Worm (Caenorhabditis elegans) whole organism, L3 larva: Measurements from ENCODE around the gene spon-1.

Experiments used
- R02D3.7 ChIP-seq: fragments of 150-350 bp; optimal IDR thresholded peaks from 2 replicates; lab custom pipeline; 2014; ENCODE audit warnings: missing biosample characterization, missing genetic modification characterization
- ZK546.5 ChIP-seq: sonication (generic microtip); optimal IDR thresholded peaks from 2 replicates; lab custom pipeline; 2017; ENCODE audit warnings: missing biosample characterization, missing genetic modification characterization
- aly-2 ChIP-seq: fragments of 150-350 bp; optimal IDR thresholded peaks from 2 replicates; lab custom pipeline; 2014; ENCODE audit warnings: missing biosample characterization, missing genetic modification characterization
- ama-1 ChIP-seq: fragments of 150-350 bp; optimal IDR thresholded peaks from 2 replicates; lab custom pipeline; 2018
- ceh-28 ChIP-seq: fragments of 150-350 bp; optimal IDR thresholded peaks from 2 replicates; lab custom pipeline; 2014; ENCODE audit warnings: missing biosample characterization, missing genetic modification reagents, missing genetic modification characterization
- ceh-82 ChIP-seq: fragments of 150-350 bp; optimal IDR thresholded peaks from 2 replicates; lab custom pipeline; 2014; ENCODE audit warnings: missing biosample characterization, missing genetic modification characterization
- ceh-9 ChIP-seq: sonication (generic microtip); optimal IDR thresholded peaks from 2 replicates; lab custom pipeline; 2018; ENCODE audit warnings: missing biosample characterization, missing genetic modification characterization
- daf-12 ChIP-seq: fragments of 150-350 bp; optimal IDR thresholded peaks from 2 replicates; lab custom pipeline; 2014; ENCODE audit warnings: missing biosample characterization, missing genetic modification reagents, missing genetic modification characterization
- egl-27 ChIP-seq: sonication (generic microtip); optimal IDR thresholded peaks from 4 replicates; lab custom pipeline; 2017; ENCODE audit warnings: missing biosample characterization, missing genetic modification reagents, missing genetic modification characterization
- egl-5 ChIP-seq: fragments of 150-350 bp; optimal IDR thresholded peaks from 2 replicates; lab custom pipeline; 2017; ENCODE audit warnings: missing biosample characterization, missing genetic modification reagents, missing genetic modification characterization, inconsistent platforms
- elt-1 ChIP-seq: fragments of 150-350 bp; optimal IDR thresholded peaks from 2 replicates; lab custom pipeline; 2014; ENCODE audit warnings: missing biosample characterization, missing genetic modification characterization
- elt-2 ChIP-seq: sonication (generic microtip); optimal IDR thresholded peaks from 2 replicates; lab custom pipeline; 2016; ENCODE audit warnings: missing genetic modification reagents, mild to moderate bottlenecking, missing genetic modification characterization, missing compliant biosample characterization
- elt-3 ChIP-seq, 3 experiments: fragments of 150-350 bp in 1 of 3; sonication (generic microtip) in 2 of 3; optimal IDR thresholded peaks; 2 replicates in 2 of 3; 4 replicates in 1 of 3; lab custom pipeline; 2014 to 2017; ENCODE audit warnings: missing biosample characterization in 3 of 3, missing genetic modification characterization in 3 of 3
- eor-1 ChIP-seq, 2 experiments: fragments of 150-350 bp; optimal IDR thresholded peaks; 2 replicates each; lab custom pipeline; 2014 to 2018; ENCODE audit warnings: missing biosample characterization in 2 of 2, missing genetic modification characterization in 2 of 2
- fkh-10 ChIP-seq: sonication (generic microtip); optimal IDR thresholded peaks from 2 replicates; lab custom pipeline; 2017; ENCODE audit warnings: missing biosample characterization, missing genetic modification reagents, missing genetic modification characterization
- fkh-2 ChIP-seq: fragments of 150-350 bp; optimal IDR thresholded peaks from 2 replicates; lab custom pipeline; 2014; ENCODE audit warnings: missing biosample characterization, missing genetic modification reagents, missing genetic modification characterization
- fos-1 ChIP-seq: fragments of 150-350 bp; optimal IDR thresholded peaks from 2 replicates; lab custom pipeline; 2014; ENCODE audit warnings: missing biosample characterization, missing genetic modification characterization
- hmg-11 ChIP-seq: sonication (generic microtip); optimal IDR thresholded peaks from 2 replicates; lab custom pipeline; 2016; ENCODE audit warnings: missing genetic modification characterization, missing compliant biosample characterization
- jun-1 ChIP-seq: fragments of 150-350 bp; optimal IDR thresholded peaks from 2 replicates; lab custom pipeline; 2014; ENCODE audit warnings: missing biosample characterization, missing genetic modification reagents, missing genetic modification characterization
- lin-15B ChIP-seq: fragments of 150-350 bp; optimal IDR thresholded peaks from 2 replicates; lab custom pipeline; 2014; ENCODE audit warnings: missing biosample characterization, missing genetic modification characterization
- lin-39 ChIP-seq: fragments of 150-350 bp; optimal IDR thresholded peaks from 2 replicates; lab custom pipeline; 2018; ENCODE audit warnings: missing biosample characterization, missing genetic modification reagents, missing genetic modification characterization
- lsy-12 ChIP-seq: sonication (generic microtip); optimal IDR thresholded peaks from 2 replicates; lab custom pipeline; 2016; ENCODE audit warnings: mild to moderate bottlenecking, missing genetic modification characterization, missing compliant biosample characterization
- mdl-1 ChIP-seq: fragments of 150-350 bp; optimal IDR thresholded peaks from 2 replicates; lab custom pipeline; 2014; ENCODE audit warnings: missing biosample characterization, missing genetic modification characterization
- mml-1 ChIP-seq: fragments of 150-350 bp; sonication (generic microtip); optimal IDR thresholded peaks from 3 replicates; lab custom pipeline; 2014; ENCODE audit warnings: missing biosample characterization, missing genetic modification characterization
- nfya-1 ChIP-seq: sonication (generic microtip); optimal IDR thresholded peaks from 2 replicates; lab custom pipeline; 2017; ENCODE audit warnings: missing genetic modification characterization, mild to moderate bottlenecking, missing compliant biosample characterization, antibody characterized with exemption, moderate library complexity; ENCODE audit not compliant: insufficient read depth
- nhr-11 ChIP-seq: fragments of 150-350 bp; optimal IDR thresholded peaks from 2 replicates; lab custom pipeline; 2014; ENCODE audit warnings: missing biosample characterization, missing genetic modification characterization
- nhr-12 ChIP-seq: fragments of 150-350 bp; optimal IDR thresholded peaks from 2 replicates; lab custom pipeline; 2014; ENCODE audit warnings: missing biosample characterization, missing genetic modification characterization
- nhr-23 ChIP-seq: fragments of 150-350 bp; optimal IDR thresholded peaks from 2 replicates; lab custom pipeline; 2014; ENCODE audit warnings: missing biosample characterization, missing genetic modification reagents, missing genetic modification characterization
- nhr-25 ChIP-seq: sonication (generic microtip); optimal IDR thresholded peaks from 2 replicates; lab custom pipeline; 2017; ENCODE audit warnings: missing biosample characterization, missing genetic modification characterization
- nhr-43 ChIP-seq: sonication (generic microtip); optimal IDR thresholded peaks from 2 replicates; lab custom pipeline; 2016; ENCODE audit warnings: mild to moderate bottlenecking, missing genetic modification characterization, missing compliant biosample characterization; ENCODE audit not compliant: poor library complexity, severe bottlenecking
- nhr-67 ChIP-seq: fragments of 150-350 bp; optimal IDR thresholded peaks from 2 replicates; lab custom pipeline; 2014; ENCODE audit warnings: missing biosample characterization, missing genetic modification characterization
- nhr-76 ChIP-seq: fragments of 150-350 bp; sonication (generic microtip); optimal IDR thresholded peaks from 5 replicates; lab custom pipeline; 2014; ENCODE audit warnings: missing biosample characterization, missing genetic modification characterization
- nhr-77 ChIP-seq: fragments of 150-350 bp; optimal IDR thresholded peaks from 2 replicates; lab custom pipeline; 2014; ENCODE audit warnings: missing biosample characterization, missing genetic modification characterization
- pha-4 ChIP-seq: fragments of 150-350 bp; optimal IDR thresholded peaks from 2 replicates; lab custom pipeline; 2014; ENCODE audit warnings: missing biosample characterization, missing genetic modification reagents, missing genetic modification characterization
- pqm-1 ChIP-seq: fragments of 150-350 bp; optimal IDR thresholded peaks from 2 replicates; lab custom pipeline; 2017; ENCODE audit warnings: missing biosample characterization, missing genetic modification characterization, inconsistent platforms
- sea-2 ChIP-seq: fragments of 150-350 bp; sonication (generic microtip); optimal IDR thresholded peaks from 4 replicates; lab custom pipeline; 2014; ENCODE audit warnings: missing biosample characterization, missing genetic modification reagents, missing genetic modification characterization
- skn-1 ChIP-seq: fragments of 150-350 bp; optimal IDR thresholded peaks from 2 replicates; lab custom pipeline; 2014; ENCODE audit warnings: missing biosample characterization, missing genetic modification characterization
- snpc-4 ChIP-seq: fragments of 150-350 bp; optimal IDR thresholded peaks from 2 replicates; lab custom pipeline; 2014; ENCODE audit warnings: missing biosample characterization, missing genetic modification characterization
- tbx-2 ChIP-seq: sonication (generic microtip); optimal IDR thresholded peaks from 2 replicates; lab custom pipeline; 2016; ENCODE audit warnings: mild to moderate bottlenecking, missing genetic modification characterization, missing compliant biosample characterization
- unc-62 ChIP-seq: fragments of 150-350 bp; sonication (generic microtip); optimal IDR thresholded peaks from 4 replicates; lab custom pipeline; 2014; ENCODE audit warnings: missing biosample characterization, missing genetic modification reagents, missing genetic modification characterization
- zag-1 ChIP-seq: fragments of 150-350 bp; optimal IDR thresholded peaks from 2 replicates; lab custom pipeline; 2014; ENCODE audit warnings: missing biosample characterization, missing genetic modification characterization
- ztf-11 ChIP-seq: fragments of 150-350 bp; optimal IDR thresholded peaks from 2 replicates; lab custom pipeline; 2014; ENCODE audit warnings: missing biosample characterization, missing genetic modification characterization
- ztf-4 ChIP-seq: fragments of 150-350 bp; optimal IDR thresholded peaks from 2 replicates; lab custom pipeline; 2014; ENCODE audit warnings: missing biosample characterization, missing genetic modification characterization

The spon-1 gene

DNA sequence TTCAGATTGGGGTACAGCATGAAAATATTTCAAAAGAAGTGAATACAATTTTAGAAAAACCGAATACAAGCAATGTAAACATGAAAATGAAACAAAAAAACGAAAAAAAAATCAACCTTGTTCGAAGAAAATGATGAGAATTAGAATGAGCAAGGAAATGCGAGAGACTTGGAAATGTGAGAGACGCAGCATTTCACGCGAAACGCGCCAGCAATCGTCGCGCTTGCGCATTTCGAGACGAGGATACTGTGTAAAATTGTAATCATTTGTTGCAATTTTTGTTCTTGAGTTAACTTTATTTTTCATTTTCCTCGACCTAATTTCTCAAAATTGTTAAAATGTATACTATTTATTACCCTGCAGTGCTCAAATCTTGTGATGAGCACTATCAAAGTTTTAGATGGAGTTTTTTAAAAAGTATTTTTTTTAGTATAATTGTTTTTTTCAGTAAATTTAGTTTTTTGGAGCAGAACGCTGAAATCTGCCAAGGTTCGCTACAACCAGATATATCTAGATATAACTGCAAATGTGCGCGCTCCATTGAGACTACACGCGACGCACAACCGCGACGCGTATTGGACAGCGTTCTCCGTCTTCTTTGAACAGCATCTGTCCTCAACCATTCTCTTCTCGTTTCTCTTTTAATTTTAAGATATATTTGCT is 35.7 kb downstream of the spon-1 start, which contains the start of gene fust-1:
TSS of gene fust-1 (plus strand) at position 613 of the 663 bp plus-strand sequence.
- no peak for TF ChIP-seq mml-1 (tag; lab: Kevin White, UChicago)
- TF ChIP-seq elt-3 (tag; optimal IDR thresholded peaks at IDR 0.05; lab: Kevin White, UChicago) = peak in 1 of 3 experiments; percentile 66
- peak; percentile 86 for TF ChIP-seq R02D3.7 (tag; lab: Kevin White, UChicago)
- TF ChIP-seq nhr-76 (tag; lab: Kevin White, UChicago) = no peak
- no peak for TF ChIP-seq sea-2
- peak; percentile 93 for TF ChIP-seq lsy-12 (tag; lab: Kevin White, UChicago)
- no peak for TF ChIP-seq nhr-12 (tag; lab: Kevin White, UChicago)
- TF ChIP-seq nhr-67 = no peak
- TF ChIP-seq pha-4 (tag; lab: Kevin White, UChicago) = peak; percentile 99
- peak; percentile 96 for TF ChIP-seq nhr-43 (tag; lab: Kevin White, UChicago)
- TF ChIP-seq ceh-82 (tag; lab: Kevin White, UChicago) = peak; percentile 62
- TF ChIP-seq egl-27 (tag; lab: Kevin White, UChicago) = peak; percentile 68
- TF ChIP-seq daf-12 (tag; lab: Kevin White, UChicago) = no peak
- peak; percentile 74 for TF ChIP-seq zag-1 (tag; lab: Kevin White, UChicago)
- peak; percentile 26 for TF ChIP-seq unc-62 (GFP tag; lab: Kevin White, UChicago)
- TF ChIP-seq mdl-1 (tag; lab: Kevin White, UChicago) = peak; percentile 41
- peak; percentile 86 for TF ChIP-seq ceh-28 (tag; lab: Kevin White, UChicago)
- peak; percentile 84 for TF ChIP-seq nhr-11 (tag; lab: Kevin White, UChicago)
- peak; percentile 61 for TF ChIP-seq aly-2 (tag; lab: Kevin White, UChicago)
- peak in 1 of 2 experiments; percentile 75 for TF ChIP-seq eor-1 (tag; optimal IDR thresholded peaks at IDR 0.05; lab: Kevin White, UChicago)
- peak; percentile 91 for TF ChIP-seq snpc-4
- peak; percentile 59 for TF ChIP-seq ZK546.5 (tag; lab: Kevin White, UChicago)
- TF ChIP-seq nhr-23 = peak; percentile 96
- TF ChIP-seq tbx-2 = peak; percentile 94
- TF ChIP-seq skn-1 (tag; lab: Kevin White, UChicago) = peak; percentile 98
- peak; percentile 77 for TF ChIP-seq nhr-77
- TF ChIP-seq pqm-1 (tag; lab: Kevin White, UChicago) = peak; percentile 82
- TF ChIP-seq fkh-10 = peak; percentile 65
- TF ChIP-seq lin-39 (tag; lab: Kevin White, UChicago) = peak; percentile 87
- peak; percentile 95 for TF ChIP-seq hmg-11
- TF ChIP-seq elt-1 (tag; lab: Kevin White, UChicago) = peak; percentile 22
- TF ChIP-seq ceh-9 (tag; lab: Kevin White, UChicago) = no peak
- peak; percentile 79 for TF ChIP-seq ztf-4
- TF ChIP-seq egl-5 (tag; lab: Kevin White, UChicago) = peak; percentile 77
- no peak for TF ChIP-seq fkh-2 (tag; lab: Kevin White, UChicago)
- TF ChIP-seq nfya-1 (tag; lab: Kevin White, UChicago) = peak; percentile 94
- peak; percentile 96 for TF ChIP-seq nhr-25 (tag; lab: Kevin White, UChicago)
- TF ChIP-seq jun-1 = peak; percentile 93
- peak; percentile 54 for TF ChIP-seq ama-1
- peak; percentile 82 for TF ChIP-seq elt-2 (tag; lab: Kevin White, UChicago)
- peak; percentile 91 for TF ChIP-seq lin-15B (tag; lab: Kevin White, UChicago)
- no peak for TF ChIP-seq fos-1 (tag; lab: Kevin White, UChicago)

DNA sequence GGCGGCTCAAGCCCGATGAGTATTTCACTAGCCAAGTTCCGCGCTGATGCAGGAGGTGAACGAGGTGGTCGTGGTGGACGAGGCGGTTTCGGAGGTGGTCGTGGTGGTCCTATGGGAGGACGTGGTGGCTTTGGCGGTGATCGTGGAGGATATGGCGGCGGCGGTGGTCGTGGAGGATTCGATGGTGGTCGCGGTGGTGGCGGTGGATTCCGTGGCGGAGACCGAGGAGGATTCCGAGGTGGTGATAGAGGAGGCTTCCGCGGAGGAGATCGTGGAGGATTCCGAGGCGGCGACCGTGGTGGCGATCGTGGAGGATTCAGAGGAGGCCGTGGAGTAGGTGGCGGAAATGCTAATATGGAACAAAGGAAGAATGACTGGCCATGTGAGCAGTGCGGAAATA is 38.4 kb downstream of the spon-1 start:
- no peak for TF ChIP-seq ztf-11
- no peak for TF ChIP-seq lin-15B (tag; lab: Kevin White, UChicago)
- no peak for TF ChIP-seq nhr-12 (tag; lab: Kevin White, UChicago)
- no peak for TF ChIP-seq snpc-4
- no peak for TF ChIP-seq pha-4 (tag; lab: Kevin White, UChicago)
- no peak for TF ChIP-seq hmg-11
- TF ChIP-seq mml-1 (tag; lab: Kevin White, UChicago) = no peak
- TF ChIP-seq, all 47 proteins: peak for 0
